Worm (Caenorhabditis elegans) whole organism, L2 larva: Measurements from ENCODE around the gene K09C8.8.

Source experiments
- F13H6.1 ChIP-seq: sonication (generic microtip); optimal IDR thresholded peaks from 2 replicates; lab custom pipeline; 2016; ENCODE audit warnings: missing genetic modification characterization, missing compliant biosample characterization
- nhr-11 ChIP-seq: fragments of 150-350 bp; optimal IDR thresholded peaks from 2 replicates; lab custom pipeline; 2014; ENCODE audit warnings: missing biosample characterization, missing genetic modification characterization

ce11 chrX:11008954-11009353 is 38.2 kb downstream of the K09C8.8 start, which contains the start of gene ttr-31:
- no peak for TF ChIP-seq nhr-11 (tag; lab: Kevin White, UChicago)
- no peak for TF ChIP-seq F13H6.1 (tag; lab: Kevin White, UChicago)
